Worm (Caenorhabditis elegans): ENCODE results near the gene R01E6.5.

Gene R01E6.5

DNA sequence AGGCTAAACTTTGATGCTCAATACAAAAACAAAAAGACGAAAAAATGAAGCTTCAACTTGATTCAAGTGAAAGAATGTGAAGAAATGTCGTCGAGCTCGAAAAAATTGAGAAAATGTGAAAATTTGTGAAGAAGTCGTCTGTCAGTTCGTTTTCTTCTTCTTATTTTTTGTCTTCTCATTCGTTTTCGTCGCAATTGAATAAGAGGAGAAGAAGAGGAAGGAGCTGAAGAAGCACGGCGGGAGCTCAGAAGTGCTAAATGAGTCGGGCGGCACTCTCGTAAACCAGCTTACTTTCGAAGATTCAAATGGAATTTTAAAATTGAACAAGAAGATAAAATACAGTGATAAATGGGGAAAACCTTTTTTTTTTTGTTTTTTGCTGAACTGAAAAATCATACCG, 31.7 kb upstream of the R01E6.5 start:
- TF ChIP-seq hlh-1 (tag; optimal IDR thresholded peaks at IDR 0.05) (no peak), M03D4.4 (tag; optimal IDR thresholded peaks at IDR 0.05) (no peak), unc-120 (tag; optimal IDR thresholded peaks at IDR 0.05; ENCODE audit: poor library complexity, severe bottlenecking) (no peak), unc-39 (tag; optimal IDR thresholded peaks at IDR 0.05) (no peak), flh-1 (GFP tag; optimal IDR thresholded peaks at IDR 0.05) (no peak), ces-1 (GFP tag; optimal IDR thresholded peaks at IDR 0.05) (peak; percentile 73)

DNA sequence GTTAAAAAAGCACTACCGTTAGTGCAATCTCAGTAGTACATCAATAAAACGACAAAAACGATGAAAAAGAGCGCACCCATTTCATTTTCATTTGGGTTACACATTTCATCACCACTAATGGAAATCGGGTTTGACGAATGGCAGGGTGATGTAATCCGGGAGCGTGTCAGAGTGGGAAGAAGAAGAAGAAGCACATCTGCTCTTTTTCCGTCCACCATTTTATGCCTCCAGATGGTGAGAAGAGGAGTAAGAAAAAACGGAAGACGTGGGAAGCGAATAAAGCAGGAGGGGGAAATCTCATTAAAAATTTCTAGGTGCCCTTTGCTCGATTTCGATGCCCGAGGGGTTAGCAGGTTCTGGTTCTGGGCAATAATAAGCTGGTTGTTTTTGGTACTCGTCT, 30.8 kb upstream of the R01E6.5 start:
- TF ChIP-seq bed-3 (GFP tag; optimal IDR thresholded peaks at IDR 0.05) (no peak), flh-1 (GFP tag; optimal IDR thresholded peaks at IDR 0.05) (no peak), ces-1 (GFP tag; optimal IDR thresholded peaks at IDR 0.05) (peak; percentile 81)

DNA sequence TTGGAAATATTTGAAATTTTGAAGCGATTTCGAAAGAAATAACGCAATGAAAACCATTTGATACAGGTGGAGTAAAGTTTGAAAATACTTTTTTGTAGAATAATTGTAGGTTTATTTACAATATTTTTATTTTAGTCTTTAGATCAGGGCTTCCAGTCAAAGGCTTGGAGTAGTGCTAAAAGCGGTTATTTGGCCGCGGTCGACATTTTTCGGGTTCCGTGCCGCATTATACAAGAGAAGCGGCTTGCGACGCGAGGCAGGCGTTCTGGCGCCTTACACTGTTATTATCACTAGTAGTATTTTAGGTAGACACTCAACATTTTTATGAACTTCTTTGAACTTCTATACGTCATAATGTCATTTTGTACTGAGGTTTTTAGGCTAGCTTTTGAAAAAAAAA, 30.4 kb upstream of the R01E6.5 start:
- TF ChIP-seq flh-1 (GFP tag; optimal IDR thresholded peaks at IDR 0.05): no peak
- no peak for TF ChIP-seq blmp-1 (tag; optimal IDR thresholded peaks at IDR 0.05)
- TF ChIP-seq drap-1 (GFP tag; optimal IDR thresholded peaks at IDR 0.05): no peak
- no peak for TF ChIP-seq ceh-43 (GFP tag; optimal IDR thresholded peaks at IDR 0.05)
- no peak for TF ChIP-seq nhr-2 (tag; optimal IDR thresholded peaks at IDR 0.05)
- no peak for TF ChIP-seq hlh-1 (tag; optimal IDR thresholded peaks at IDR 0.05)
- no peak for TF ChIP-seq nhr-28 (tag; optimal IDR thresholded peaks at IDR 0.05)
- no peak for TF ChIP-seq unc-62 (GFP tag; optimal IDR thresholded peaks at IDR 0.05)
- TF ChIP-seq M03D4.4 (tag; optimal IDR thresholded peaks at IDR 0.05): no peak
- TF ChIP-seq nhr-237 (tag; optimal IDR thresholded peaks at IDR 0.05): no peak
- no peak for TF ChIP-seq sem-2 (GFP tag; optimal IDR thresholded peaks at IDR 0.05)
- TF ChIP-seq pha-4 (tag; optimal IDR thresholded peaks at IDR 0.05): no peak
- no peak for TF ChIP-seq ham-2 (GFP tag; optimal IDR thresholded peaks at IDR 0.05)
- TF ChIP-seq mls-2 (tag; optimal IDR thresholded peaks at IDR 0.05): no peak
- no peak for TF ChIP-seq elt-1 (tag; optimal IDR thresholded peaks at IDR 0.05; ENCODE audit: borderline replicate concordance, insufficient read depth)
- no peak for TF ChIP-seq snpc-4 (tag; optimal IDR thresholded peaks at IDR 0.05)

DNA sequence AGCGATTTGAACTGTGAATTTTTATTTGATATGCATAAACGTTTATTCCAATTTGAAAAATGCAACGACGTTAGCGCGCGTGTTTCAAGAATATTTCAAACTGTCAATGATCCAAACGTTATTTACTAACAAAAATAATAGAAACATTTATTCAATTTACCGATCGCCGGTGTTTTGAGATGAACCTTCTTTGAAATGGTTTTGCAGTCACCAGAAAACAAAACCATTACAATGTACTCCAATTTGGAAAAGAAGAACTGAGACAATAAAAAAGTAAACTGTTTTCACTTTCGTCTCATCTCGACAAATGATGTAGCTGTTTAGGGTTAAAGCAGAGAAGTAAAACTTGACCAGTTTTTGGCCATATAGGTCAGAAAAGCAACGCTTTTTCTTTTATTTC, 29.6 kb upstream of the R01E6.5 start, which contains the start of gene H06A10.1:
H06A10.1 (plus strand) TSS at position 301 of the 400 bp plus-strand sequence.
- no peak for TF ChIP-seq ceh-39 (tag; optimal IDR thresholded peaks at IDR 0.05)
- no peak for TF ChIP-seq elt-1 (tag; optimal IDR thresholded peaks at IDR 0.05; ENCODE audit: borderline replicate concordance, insufficient read depth)
- TF ChIP-seq sptf-1 (tag; optimal IDR thresholded peaks at IDR 0.05): no peak
- no peak for TF ChIP-seq blmp-1 (tag; optimal IDR thresholded peaks at IDR 0.05)
- no peak for TF ChIP-seq ces-1 (GFP tag; optimal IDR thresholded peaks at IDR 0.05)
- no peak for TF ChIP-seq drap-1 (GFP tag; optimal IDR thresholded peaks at IDR 0.05)
- no peak for TF ChIP-seq nhr-237 (tag; optimal IDR thresholded peaks at IDR 0.05)
- TF ChIP-seq tbx-8 (GFP tag; optimal IDR thresholded peaks at IDR 0.05): no peak
- TF ChIP-seq M03D4.4 (tag; optimal IDR thresholded peaks at IDR 0.05): no peak
- TF ChIP-seq nhr-28 (tag; optimal IDR thresholded peaks at IDR 0.05): no peak
- TF ChIP-seq flh-1 (GFP tag; optimal IDR thresholded peaks at IDR 0.05): no peak
- no peak for TF ChIP-seq sem-2 (GFP tag; optimal IDR thresholded peaks at IDR 0.05)
- TF ChIP-seq bed-3 (GFP tag; optimal IDR thresholded peaks at IDR 0.05): no peak
- no peak for TF ChIP-seq unc-120 (tag; optimal IDR thresholded peaks at IDR 0.05; ENCODE audit: poor library complexity, severe bottlenecking)
- TF ChIP-seq unc-39 (tag; optimal IDR thresholded peaks at IDR 0.05): no peak
- no peak for TF ChIP-seq nhr-76 (tag; optimal IDR thresholded peaks at IDR 0.05)

DNA sequence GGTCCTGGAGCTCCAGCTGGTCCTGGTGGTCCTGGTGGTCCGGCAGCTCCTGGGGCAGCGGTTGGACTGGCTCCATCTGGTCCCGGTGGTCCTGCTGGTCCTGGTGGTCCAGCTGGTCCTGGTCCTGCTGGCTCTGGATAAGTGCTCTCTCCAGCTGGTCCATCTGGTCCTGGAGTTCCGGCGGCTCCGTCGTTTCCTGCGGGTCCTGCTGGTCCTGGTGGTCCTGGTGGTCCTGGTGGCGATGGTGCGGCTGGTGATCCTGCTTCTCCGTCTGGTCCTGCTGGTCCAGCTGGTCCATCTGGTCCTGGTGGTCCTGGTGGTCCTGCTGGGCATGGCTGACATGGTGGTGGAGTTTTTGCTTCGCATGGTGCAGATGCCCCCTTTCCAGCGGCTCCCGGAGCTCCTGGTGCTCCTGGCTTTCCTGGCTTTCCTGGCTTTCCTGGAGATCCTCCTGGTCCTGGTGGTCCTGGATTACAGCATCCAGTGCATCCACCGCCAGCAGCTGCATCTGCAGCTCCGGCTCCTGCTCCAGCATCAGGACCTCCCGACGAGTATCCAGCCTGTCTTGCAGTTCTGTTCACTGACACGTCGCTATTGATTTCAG, 26.5 kb upstream of the R01E6.5 start:
- no peak for TF ChIP-seq mep-1 (tag; optimal IDR thresholded peaks at IDR 0.05)
- no peak for TF ChIP-seq flh-1 (GFP tag; optimal IDR thresholded peaks at IDR 0.05)
- no peak for TF ChIP-seq M03D4.4 (tag; optimal IDR thresholded peaks at IDR 0.05)
- TF ChIP-seq cnd-1 (tag; optimal IDR thresholded peaks at IDR 0.05): no peak
- TF ChIP-seq blmp-1 (tag; optimal IDR thresholded peaks at IDR 0.05): no peak
- no peak for TF ChIP-seq unc-120 (tag; optimal IDR thresholded peaks at IDR 0.05; ENCODE audit: poor library complexity, severe bottlenecking)
- TF ChIP-seq bed-3 (GFP tag; optimal IDR thresholded peaks at IDR 0.05): no peak
- no peak for TF ChIP-seq nhr-237 (tag; optimal IDR thresholded peaks at IDR 0.05)
- no peak for TF ChIP-seq mab-5 (tag; optimal IDR thresholded peaks at IDR 0.05)
- TF ChIP-seq elt-1 (tag; optimal IDR thresholded peaks at IDR 0.05; ENCODE audit: borderline replicate concordance, insufficient read depth): no peak
- TF ChIP-seq zip-8 (tag; optimal IDR thresholded peaks at IDR 0.05): no peak
- TF ChIP-seq tbx-8 (GFP tag; optimal IDR thresholded peaks at IDR 0.05): no peak
- no peak for TF ChIP-seq ceh-43 (GFP tag; optimal IDR thresholded peaks at IDR 0.05)
- no peak for TF ChIP-seq sptf-1 (tag; optimal IDR thresholded peaks at IDR 0.05)
- TF ChIP-seq ham-2 (GFP tag; optimal IDR thresholded peaks at IDR 0.05): no peak
- TF ChIP-seq elt-3 (tag; optimal IDR thresholded peaks at IDR 0.05): no peak

Data from whole organism, mixed stage, embryonic.